Worm (Caenorhabditis elegans) whole organism, L3 larva: Measurements from ENCODE around the gene F59A1.12.

Experiments
- R02D3.7 ChIP-seq: fragments of 150-350 bp; optimal IDR thresholded peaks from 2 replicates; lab custom pipeline; 2014; ENCODE audit warnings: missing biosample characterization, missing genetic modification characterization
- ceh-16 ChIP-seq: sonication (generic microtip); optimal IDR thresholded peaks from 2 replicates; lab custom pipeline; 2017; ENCODE audit warnings: missing biosample characterization, missing genetic modification characterization
- ceh-28 ChIP-seq: fragments of 150-350 bp; optimal IDR thresholded peaks from 2 replicates; lab custom pipeline; 2014; ENCODE audit warnings: missing biosample characterization, missing genetic modification reagents, missing genetic modification characterization
- ceh-82 ChIP-seq: fragments of 150-350 bp; optimal IDR thresholded peaks from 2 replicates; lab custom pipeline; 2014; ENCODE audit warnings: missing biosample characterization, missing genetic modification characterization
- ceh-9 ChIP-seq: sonication (generic microtip); optimal IDR thresholded peaks from 2 replicates; lab custom pipeline; 2018; ENCODE audit warnings: missing biosample characterization, missing genetic modification characterization
- daf-12 ChIP-seq: fragments of 150-350 bp; optimal IDR thresholded peaks from 2 replicates; lab custom pipeline; 2014; ENCODE audit warnings: missing biosample characterization, missing genetic modification reagents, missing genetic modification characterization
- egl-27 ChIP-seq: sonication (generic microtip); optimal IDR thresholded peaks from 4 replicates; lab custom pipeline; 2017; ENCODE audit warnings: missing biosample characterization, missing genetic modification reagents, missing genetic modification characterization
- egl-5 ChIP-seq: fragments of 150-350 bp; optimal IDR thresholded peaks from 2 replicates; lab custom pipeline; 2017; ENCODE audit warnings: missing biosample characterization, missing genetic modification reagents, missing genetic modification characterization, inconsistent platforms
- elt-1 ChIP-seq: fragments of 150-350 bp; optimal IDR thresholded peaks from 2 replicates; lab custom pipeline; 2014; ENCODE audit warnings: missing biosample characterization, missing genetic modification characterization
- elt-2 ChIP-seq: sonication (generic microtip); optimal IDR thresholded peaks from 2 replicates; lab custom pipeline; 2016; ENCODE audit warnings: missing genetic modification reagents, mild to moderate bottlenecking, missing genetic modification characterization, missing compliant biosample characterization
- elt-3 ChIP-seq, 3 experiments: fragments of 150-350 bp in 1 of 3; sonication (generic microtip) in 2 of 3; optimal IDR thresholded peaks; 2 replicates in 2 of 3; 4 replicates in 1 of 3; lab custom pipeline; 2014 to 2017; ENCODE audit warnings: missing biosample characterization in 3 of 3, missing genetic modification characterization in 3 of 3
- eor-1 ChIP-seq, 2 experiments: fragments of 150-350 bp; optimal IDR thresholded peaks; 2 replicates each; lab custom pipeline; 2014 to 2018; ENCODE audit warnings: missing biosample characterization in 2 of 2, missing genetic modification characterization in 2 of 2
- fos-1 ChIP-seq: fragments of 150-350 bp; optimal IDR thresholded peaks from 2 replicates; lab custom pipeline; 2014; ENCODE audit warnings: missing biosample characterization, missing genetic modification characterization
- hmg-11 ChIP-seq: sonication (generic microtip); optimal IDR thresholded peaks from 2 replicates; lab custom pipeline; 2016; ENCODE audit warnings: missing genetic modification characterization, missing compliant biosample characterization
- lin-15B ChIP-seq: fragments of 150-350 bp; optimal IDR thresholded peaks from 2 replicates; lab custom pipeline; 2014; ENCODE audit warnings: missing biosample characterization, missing genetic modification characterization
- lin-39 ChIP-seq: fragments of 150-350 bp; optimal IDR thresholded peaks from 2 replicates; lab custom pipeline; 2018; ENCODE audit warnings: missing biosample characterization, missing genetic modification reagents, missing genetic modification characterization
- lsy-12 ChIP-seq: sonication (generic microtip); optimal IDR thresholded peaks from 2 replicates; lab custom pipeline; 2016; ENCODE audit warnings: mild to moderate bottlenecking, missing genetic modification characterization, missing compliant biosample characterization
- nfya-1 ChIP-seq: sonication (generic microtip); optimal IDR thresholded peaks from 2 replicates; lab custom pipeline; 2017; ENCODE audit warnings: missing genetic modification characterization, mild to moderate bottlenecking, missing compliant biosample characterization, antibody characterized with exemption, moderate library complexity; ENCODE audit not compliant: insufficient read depth
- nhr-11 ChIP-seq: fragments of 150-350 bp; optimal IDR thresholded peaks from 2 replicates; lab custom pipeline; 2014; ENCODE audit warnings: missing biosample characterization, missing genetic modification characterization
- nhr-237 ChIP-seq: fragments of 150-350 bp; optimal IDR thresholded peaks from 2 replicates; lab custom pipeline; 2014; ENCODE audit warnings: missing biosample characterization, missing genetic modification characterization
- nhr-28 ChIP-seq: fragments of 150-350 bp; optimal IDR thresholded peaks from 2 replicates; lab custom pipeline; 2014; ENCODE audit warnings: missing biosample characterization, missing genetic modification characterization
- nhr-43 ChIP-seq: sonication (generic microtip); optimal IDR thresholded peaks from 2 replicates; lab custom pipeline; 2016; ENCODE audit warnings: mild to moderate bottlenecking, missing genetic modification characterization, missing compliant biosample characterization; ENCODE audit not compliant: poor library complexity, severe bottlenecking
- nhr-76 ChIP-seq: fragments of 150-350 bp; sonication (generic microtip); optimal IDR thresholded peaks from 5 replicates; lab custom pipeline; 2014; ENCODE audit warnings: missing biosample characterization, missing genetic modification characterization
- nhr-77 ChIP-seq: fragments of 150-350 bp; optimal IDR thresholded peaks from 2 replicates; lab custom pipeline; 2014; ENCODE audit warnings: missing biosample characterization, missing genetic modification characterization
- pha-4 ChIP-seq: fragments of 150-350 bp; optimal IDR thresholded peaks from 2 replicates; lab custom pipeline; 2014; ENCODE audit warnings: missing biosample characterization, missing genetic modification reagents, missing genetic modification characterization
- pqm-1 ChIP-seq: fragments of 150-350 bp; optimal IDR thresholded peaks from 2 replicates; lab custom pipeline; 2017; ENCODE audit warnings: missing biosample characterization, missing genetic modification characterization, inconsistent platforms
- sea-2 ChIP-seq: fragments of 150-350 bp; sonication (generic microtip); optimal IDR thresholded peaks from 4 replicates; lab custom pipeline; 2014; ENCODE audit warnings: missing biosample characterization, missing genetic modification reagents, missing genetic modification characterization
- skn-1 ChIP-seq: fragments of 150-350 bp; optimal IDR thresholded peaks from 2 replicates; lab custom pipeline; 2014; ENCODE audit warnings: missing biosample characterization, missing genetic modification characterization
- snpc-4 ChIP-seq: fragments of 150-350 bp; optimal IDR thresholded peaks from 2 replicates; lab custom pipeline; 2014; ENCODE audit warnings: missing biosample characterization, missing genetic modification characterization
- tbx-2 ChIP-seq: sonication (generic microtip); optimal IDR thresholded peaks from 2 replicates; lab custom pipeline; 2016; ENCODE audit warnings: mild to moderate bottlenecking, missing genetic modification characterization, missing compliant biosample characterization
- ztf-11 ChIP-seq: fragments of 150-350 bp; optimal IDR thresholded peaks from 2 replicates; lab custom pipeline; 2014; ENCODE audit warnings: missing biosample characterization, missing genetic modification characterization
- ztf-4 ChIP-seq: fragments of 150-350 bp; optimal IDR thresholded peaks from 2 replicates; lab custom pipeline; 2014; ENCODE audit warnings: missing biosample characterization, missing genetic modification characterization

F59A1.12 gene

DNA sequence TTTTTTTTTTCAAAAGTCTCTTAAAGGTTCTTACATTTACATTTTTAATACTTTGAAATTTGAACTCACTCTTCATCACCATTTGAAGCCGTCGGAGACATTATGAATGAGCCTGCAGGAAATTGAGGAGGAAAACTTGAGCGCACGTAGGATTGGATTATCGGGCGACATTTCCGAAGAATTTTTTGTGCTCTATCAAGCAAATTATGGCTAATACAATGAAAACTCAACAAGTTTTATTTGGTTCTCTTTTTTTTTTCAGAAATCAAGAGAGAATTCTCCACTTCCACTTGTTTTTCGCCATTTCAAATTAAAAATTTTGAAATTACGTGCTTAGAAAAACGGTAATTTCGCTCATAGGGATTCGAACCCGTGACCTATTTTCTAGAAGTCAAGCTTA lies at the start of gene F59A1.12:
Gene F59A1.12, minus strand, starts transcription at position 101 of the 400 bp plus-strand sequence.
- no peak for TF ChIP-seq nhr-76 (tag; lab: Kevin White, UChicago)
- TF ChIP-seq lin-15B (tag; lab: Kevin White, UChicago) = no peak
- TF ChIP-seq pha-4 (tag; lab: Kevin White, UChicago) = no peak
- no peak for TF ChIP-seq skn-1 (tag; lab: Kevin White, UChicago)
- no peak for TF ChIP-seq lin-39 (tag; lab: Kevin White, UChicago)

DNA sequence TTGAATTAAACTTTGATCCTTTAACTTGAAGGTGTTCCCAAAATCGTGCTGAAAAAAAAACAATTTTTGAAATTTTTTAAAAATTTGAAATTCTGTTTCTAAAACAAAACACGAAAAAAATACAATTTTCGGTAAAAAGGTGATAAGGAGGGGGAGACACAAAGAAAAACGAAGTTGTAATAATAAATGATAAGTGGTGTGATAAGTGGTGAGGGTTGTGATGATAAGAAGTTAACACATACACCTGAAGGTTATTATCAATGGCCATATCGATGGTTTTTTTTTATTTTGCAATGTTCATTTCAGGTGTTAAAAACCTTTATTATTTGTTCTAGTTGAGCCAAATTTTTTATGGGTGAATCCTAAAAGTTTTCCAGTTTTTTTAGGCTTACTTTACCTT lies 46.8 kb upstream of the F59A1.12 start, which contains the start of gene twk-33:
Gene twk-33, minus strand, starts transcription at position 48 of the 400 bp plus-strand sequence.
- TF ChIP-seq elt-2 (tag; lab: Kevin White, UChicago) (peak; percentile 97), hmg-11 (tag; lab: Kevin White, UChicago) (no peak), pqm-1 (peak; percentile 91)

DNA sequence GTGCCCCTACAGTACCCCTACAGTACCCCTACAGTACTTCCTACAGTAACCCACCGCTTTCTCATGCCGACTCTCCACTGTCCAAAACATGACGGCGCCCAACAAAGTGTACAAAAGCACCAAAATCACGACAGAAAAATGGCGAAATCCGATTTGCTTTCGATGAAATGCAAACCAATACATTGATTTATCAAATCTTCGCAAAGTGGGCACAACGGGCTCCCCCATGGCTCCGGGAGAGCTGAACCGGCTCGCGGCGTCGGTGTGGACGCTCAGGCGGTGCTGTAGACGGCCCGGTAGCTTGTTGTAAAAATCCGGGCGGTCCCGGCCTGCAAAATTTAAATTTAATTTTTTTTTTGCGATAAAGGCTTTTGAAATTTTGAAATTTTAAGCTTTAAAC lies 44.8 kb upstream of the F59A1.12 start:
- TF ChIP-seq elt-2 (tag; lab: Kevin White, UChicago) (no peak), nhr-28 (tag; lab: Kevin White, UChicago) (no peak), eor-1 (tag; optimal IDR thresholded peaks at IDR 0.05; lab: Kevin White, UChicago) (no peak), nhr-77 (tag; lab: Kevin White, UChicago) (no peak), egl-27 (no peak), egl-5 (tag; lab: Kevin White, UChicago) (no peak), sea-2 (no peak), tbx-2 (tag; lab: Kevin White, UChicago) (no peak), nhr-11 (tag; lab: Kevin White, UChicago) (no peak), nhr-76 (tag; lab: Kevin White, UChicago) (no peak), snpc-4 (no peak), ceh-28 (tag; lab: Kevin White, UChicago) (no peak), nhr-237 (tag; lab: Kevin White, UChicago) (no peak), lin-39 (tag; lab: Kevin White, UChicago) (no peak), pqm-1 (no peak), ceh-82 (tag; lab: Kevin White, UChicago) (no peak), lsy-12 (tag; lab: Kevin White, UChicago) (no peak), lin-15B (tag; lab: Kevin White, UChicago) (no peak)

DNA sequence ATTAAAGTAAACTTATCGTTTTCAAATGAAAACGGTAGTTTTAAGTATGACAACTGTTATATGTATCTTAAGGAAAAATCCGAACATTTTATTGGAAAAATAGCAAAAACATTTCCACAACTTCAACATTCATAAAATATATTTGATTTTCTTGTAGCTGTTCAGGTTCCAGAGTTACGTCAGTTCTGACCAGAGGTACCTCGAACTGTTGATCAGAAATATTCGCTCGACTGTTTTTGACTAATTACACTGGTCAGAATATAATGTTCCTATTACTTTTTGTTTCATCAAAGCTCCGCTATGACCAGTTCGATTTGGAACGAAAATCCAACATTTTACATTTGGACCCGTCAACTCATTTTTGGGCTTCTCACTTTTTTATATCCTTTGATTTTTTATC lies 39.4 kb upstream of the F59A1.12 start, which contains the start of gene srh-31:
Gene srh-31, plus strand, starts transcription at position 301 of the 400 bp plus-strand sequence.
- TF ChIP-seq nhr-76 (tag; lab: Kevin White, UChicago) (no peak), R02D3.7 (tag; lab: Kevin White, UChicago) (no peak), lsy-12 (tag; lab: Kevin White, UChicago) (no peak), skn-1 (tag; lab: Kevin White, UChicago) (no peak), ceh-9 (tag; lab: Kevin White, UChicago) (no peak), elt-1 (tag; lab: Kevin White, UChicago) (no peak), nhr-43 (tag; lab: Kevin White, UChicago) (no peak), nhr-237 (tag; lab: Kevin White, UChicago) (no peak), hmg-11 (tag; lab: Kevin White, UChicago) (no peak)

DNA sequence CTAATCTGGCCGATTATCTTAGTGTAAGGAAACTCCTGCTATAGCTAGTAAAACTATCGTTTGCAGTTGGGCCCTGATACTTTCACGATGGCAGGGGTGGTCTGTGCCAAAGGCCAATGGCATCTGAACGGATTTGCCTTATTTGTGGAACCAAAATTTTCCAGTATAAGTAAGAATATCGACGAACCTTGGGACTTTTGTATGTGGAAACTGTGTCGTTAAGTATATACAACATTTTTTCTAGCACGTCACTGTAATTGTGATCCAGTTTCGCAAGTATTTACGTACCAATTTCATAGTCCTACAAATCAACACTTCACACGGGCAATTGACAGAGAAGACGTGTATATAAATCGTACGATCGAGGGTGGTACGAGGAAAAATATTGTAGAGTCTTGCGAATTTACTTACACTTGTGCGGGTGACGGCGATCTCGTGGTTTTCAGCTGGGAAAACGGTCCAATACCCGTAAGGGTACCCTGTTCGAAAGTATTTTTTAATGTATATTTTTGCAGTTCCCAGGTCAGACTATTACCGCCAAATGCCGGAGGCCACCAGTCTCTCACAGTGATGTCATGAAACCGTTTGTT lies 38.7 kb upstream of the F59A1.12 start:
- TF ChIP-seq pqm-1 (no peak), egl-27 (no peak), ceh-28 (tag; lab: Kevin White, UChicago) (no peak), ceh-16 (tag; lab: Kevin White, UChicago) (no peak), nhr-11 (tag; lab: Kevin White, UChicago) (no peak), nfya-1 (tag; lab: Kevin White, UChicago) (no peak), nhr-76 (tag; lab: Kevin White, UChicago) (no peak), ztf-4 (tag; lab: Kevin White, UChicago) (no peak), ztf-11 (tag; lab: Kevin White, UChicago) (no peak), eor-1 (tag; optimal IDR thresholded peaks at IDR 0.05; lab: Kevin White, UChicago) (no peak), fos-1 (tag; lab: Kevin White, UChicago) (no peak), ceh-9 (tag; lab: Kevin White, UChicago) (no peak), nhr-43 (tag; lab: Kevin White, UChicago) (no peak), elt-3 (tag; optimal IDR thresholded peaks at IDR 0.05; lab: Kevin White, UChicago) (no peak), daf-12 (no peak), nhr-28 (tag; lab: Kevin White, UChicago) (no peak), lin-39 (tag; lab: Kevin White, UChicago) (no peak)
